Worm (Caenorhabditis elegans) whole organism, midembryonic: ENCODE results near the gene rga-4.

Experiments used
- T22C8.4 ChIP-seq: fragments of 200-800 bp; sonication (Bioruptor generic); IDR thresholded peaks from 2 replicates; pipeline ENCODE4 v1.3.6; 2022; ENCODE audit warnings: missing genetic modification characterization, missing compliant biosample characterization
- cog-1 ChIP-seq: sonication (generic microtip); optimal IDR thresholded peaks from 2 replicates; lab custom pipeline; 2016; ENCODE audit warnings: missing genetic modification characterization, missing compliant biosample characterization
- flt-1 ChIP-seq: fragments of 200-800 bp; sonication (Bioruptor generic); IDR thresholded peaks from 2 replicates; pipeline ENCODE4 v1.3.6; 2022; ENCODE audit warnings: missing genetic modification characterization, missing compliant biosample characterization
- klf-2 ChIP-seq: fragments of 200-800 bp; sonication (Bioruptor generic); conservative IDR thresholded peaks from 2 replicates; pipeline ENCODE4 v1.3.6; 2022; ENCODE audit warnings: missing genetic modification reagents, missing genetic modification characterization, missing compliant biosample characterization
- med-1 ChIP-seq: sonication (generic microtip); optimal IDR thresholded peaks from 2 replicates; lab custom pipeline; 2017; ENCODE audit warnings: missing genetic modification characterization, mild to moderate bottlenecking, missing compliant biosample characterization, antibody characterized with exemption, missing genetic modification reagents; ENCODE audit not compliant: insufficient read depth
- tab-1 ChIP-seq: fragments of 200-800 bp; sonication (Bioruptor generic); IDR thresholded peaks from 2 replicates; pipeline ENCODE4 v1.3.6; 2022; ENCODE audit warnings: missing genetic modification characterization, missing compliant biosample characterization

- TF ChIP-seq cog-1 (tag; lab: Kevin White, UChicago): no peak
- TF ChIP-seq med-1 (GFP tag; lab: Kevin White, UChicago): no peak
- TF ChIP-seq tab-1 (GFP tag; lab: Robert Waterston, UW): no peak
- TF ChIP-seq T22C8.4: no peak
- TF ChIP-seq flt-1 (GFP tag; lab: Robert Waterston, UW): no peak
- no peak for TF ChIP-seq klf-2 (GFP tag; lab: Robert Waterston, UW)
These were observed 31.2 kb downstream of the rga-4 start, which contains the start of gene glb-33 for ce11 chrV:1351826-1352225.
